Fruit fly (Drosophila melanogaster): ENCODE results near the gene Sirt4.

DNA sequence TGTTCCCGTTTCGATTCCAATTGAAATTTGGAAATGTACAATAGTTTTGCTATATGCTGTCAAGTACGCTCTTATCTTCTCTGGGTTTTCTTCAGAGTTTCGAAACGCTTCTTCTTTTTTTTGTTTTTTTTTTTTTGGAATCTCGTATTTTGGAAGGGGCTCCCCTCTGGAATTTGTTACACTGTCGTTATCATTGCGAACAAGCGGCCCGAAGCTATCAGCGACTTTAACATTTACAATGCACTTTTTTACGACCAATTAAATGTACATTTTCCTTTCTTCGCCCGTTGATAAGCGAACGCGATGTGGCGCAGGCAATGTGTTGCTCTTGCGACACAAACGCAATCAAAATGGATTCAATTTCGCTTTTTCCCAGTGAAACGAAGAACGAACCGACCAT, 11.1 kb upstream of the Sirt4 start:
- no peak for TF ChIP-seq h (optimal IDR thresholded peaks at IDR 0.05)
- TF ChIP-seq insv (optimal IDR thresholded peaks at IDR 0.05): no peak
